Worm (Caenorhabditis elegans) whole organism, midembryonic: Measurements from ENCODE around the gene set-17.

Experiments
- cog-1 ChIP-seq: sonication (generic microtip); optimal IDR thresholded peaks from 2 replicates; lab custom pipeline; 2016; ENCODE audit warnings: missing genetic modification characterization, missing compliant biosample characterization
- klf-2 ChIP-seq: fragments of 200-800 bp; sonication (Bioruptor generic); conservative IDR thresholded peaks from 2 replicates; pipeline ENCODE4 v1.3.6; 2022; ENCODE audit warnings: missing genetic modification reagents, missing genetic modification characterization, missing compliant biosample characterization
- med-1 ChIP-seq: sonication (generic microtip); optimal IDR thresholded peaks from 2 replicates; lab custom pipeline; 2017; ENCODE audit warnings: missing genetic modification characterization, mild to moderate bottlenecking, missing compliant biosample characterization, antibody characterized with exemption, missing genetic modification reagents; ENCODE audit not compliant: insufficient read depth
- ref-1 ChIP-seq: fragments of 200-800 bp; sonication (Bioruptor generic); conservative IDR thresholded peaks from 2 replicates; pipeline ENCODE4 v1.3.6; 2022; ENCODE audit warnings: missing genetic modification reagents, missing genetic modification characterization, missing compliant biosample characterization

DNA sequence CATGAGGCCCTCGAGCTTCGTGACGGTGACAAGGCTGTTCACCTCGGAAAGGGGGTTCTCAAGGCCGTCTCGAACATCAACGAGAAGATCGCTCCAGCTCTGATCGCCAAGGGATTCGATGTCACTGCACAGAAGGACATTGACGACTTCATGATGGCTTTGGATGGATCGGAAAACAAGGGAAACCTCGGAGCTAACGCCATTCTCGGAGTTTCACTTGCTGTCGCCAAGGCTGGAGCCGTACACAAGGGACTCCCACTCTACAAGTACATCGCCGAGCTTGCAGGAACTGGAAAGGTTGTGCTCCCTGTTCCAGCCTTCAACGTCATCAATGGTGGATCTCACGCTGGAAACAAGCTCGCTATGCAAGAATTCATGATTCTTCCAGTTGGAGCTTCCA lies 7.9 kb downstream of the set-17 start:
- TF ChIP-seq klf-2 (GFP tag; lab: Robert Waterston, UW), result no peak
- TF ChIP-seq ref-1 (GFP tag; lab: Robert Waterston, UW), result no peak
- no peak for TF ChIP-seq cog-1 (tag; lab: Kevin White, UChicago)
- no peak for TF ChIP-seq med-1 (GFP tag; lab: Kevin White, UChicago)
